Worm (Caenorhabditis elegans) whole organism, L2 larva: ENCODE results near the gene T05H4.11.

Source experiments
- C34F6.9 ChIP-seq: fragments of 150-350 bp; optimal IDR thresholded peaks from 2 replicates; lab custom pipeline; 2014; ENCODE audit warnings: missing biosample characterization, missing genetic modification characterization
- F13H6.1 ChIP-seq: sonication (generic microtip); optimal IDR thresholded peaks from 2 replicates; lab custom pipeline; 2016; ENCODE audit warnings: missing genetic modification characterization, missing compliant biosample characterization
- Y55F3AM.14 ChIP-seq: fragments of 200-800 bp; sonication (Bioruptor generic); optimal IDR thresholded peaks from 2 replicates; lab custom pipeline; 2018; ENCODE audit warnings: mild to moderate bottlenecking, missing genetic modification characterization, missing compliant biosample characterization
- ZK546.5 ChIP-seq: sonication (generic microtip); optimal IDR thresholded peaks from 2 replicates; lab custom pipeline; 2017; ENCODE audit warnings: missing biosample characterization, missing genetic modification characterization
- alr-1 ChIP-seq: fragments of 150-350 bp; optimal IDR thresholded peaks from 2 replicates; lab custom pipeline; 2014; ENCODE audit warnings: missing biosample characterization, missing genetic modification characterization
- aly-2 ChIP-seq: fragments of 150-350 bp; optimal IDR thresholded peaks from 2 replicates; lab custom pipeline; 2014; ENCODE audit warnings: missing biosample characterization, missing genetic modification characterization
- ama-1 ChIP-seq: fragments of 150-350 bp; optimal IDR thresholded peaks from 2 replicates; lab custom pipeline; 2018; ENCODE audit warnings: inconsistent platforms
- blmp-1 ChIP-seq: sonication (generic microtip); optimal IDR thresholded peaks from 2 replicates; lab custom pipeline; 2017; ENCODE audit warnings: missing genetic modification characterization, mild to moderate bottlenecking, missing compliant biosample characterization, antibody characterized with exemption, moderate library complexity; ENCODE audit not compliant: insufficient read depth
- ceh-16 ChIP-seq: fragments of 150-350 bp; optimal IDR thresholded peaks from 2 replicates; lab custom pipeline; 2014; ENCODE audit warnings: missing biosample characterization, missing genetic modification characterization
- crh-2 ChIP-seq: sonication (generic microtip); optimal IDR thresholded peaks from 2 replicates; lab custom pipeline; 2017; ENCODE audit warnings: missing biosample characterization, missing genetic modification characterization
- egl-27 ChIP-seq: sonication (generic microtip); optimal IDR thresholded peaks from 3 replicates; lab custom pipeline; 2017; ENCODE audit warnings: missing biosample characterization, missing genetic modification reagents, missing genetic modification characterization
- elt-1 ChIP-seq: fragments of 150-350 bp; optimal IDR thresholded peaks from 2 replicates; lab custom pipeline; 2014; ENCODE audit warnings: missing biosample characterization, missing genetic modification characterization
- fos-1 ChIP-seq: fragments of 150-350 bp; optimal IDR thresholded peaks from 2 replicates; lab custom pipeline; 2014; ENCODE audit warnings: missing biosample characterization, missing genetic modification characterization
- lin-11 ChIP-seq: fragments of 150-350 bp; sonication (generic microtip); optimal IDR thresholded peaks from 2 replicates; lab custom pipeline; 2014; ENCODE audit warnings: missing biosample characterization, missing genetic modification characterization, inconsistent platforms, mixed read lengths
- mab-5 ChIP-seq: fragments of 150-350 bp; optimal IDR thresholded peaks from 2 replicates; lab custom pipeline; 2014; ENCODE audit warnings: missing biosample characterization, missing genetic modification characterization
- mbf-1 ChIP-seq: sonication (generic microtip); optimal IDR thresholded peaks from 2 replicates; lab custom pipeline; 2017; ENCODE audit warnings: missing biosample characterization, missing genetic modification characterization
- nhr-10 ChIP-seq: sonication (generic microtip); optimal IDR thresholded peaks from 2 replicates; lab custom pipeline; 2017; ENCODE audit warnings: missing biosample characterization, missing genetic modification characterization
- nhr-11 ChIP-seq: fragments of 150-350 bp; optimal IDR thresholded peaks from 2 replicates; lab custom pipeline; 2014; ENCODE audit warnings: missing biosample characterization, missing genetic modification characterization
- nhr-129 ChIP-seq: fragments of 150-350 bp; optimal IDR thresholded peaks from 2 replicates; lab custom pipeline; 2014; ENCODE audit warnings: missing biosample characterization, missing genetic modification characterization
- nhr-23 ChIP-seq: fragments of 150-350 bp; optimal IDR thresholded peaks from 2 replicates; lab custom pipeline; 2014; ENCODE audit warnings: missing biosample characterization, missing genetic modification reagents, missing genetic modification characterization
- nhr-237 ChIP-seq: fragments of 150-350 bp; optimal IDR thresholded peaks from 2 replicates; lab custom pipeline; 2014; ENCODE audit warnings: missing biosample characterization, missing genetic modification characterization
- nhr-25 ChIP-seq: fragments of 150-350 bp; sonication (generic microtip); optimal IDR thresholded peaks from 3 replicates; lab custom pipeline; 2014; ENCODE audit warnings: missing biosample characterization, missing genetic modification characterization
- nhr-6 ChIP-seq: fragments of 150-350 bp; optimal IDR thresholded peaks from 2 replicates; lab custom pipeline; 2014; ENCODE audit warnings: missing biosample characterization, missing genetic modification characterization
- nhr-77 ChIP-seq: fragments of 150-350 bp; optimal IDR thresholded peaks from 2 replicates; lab custom pipeline; 2014; ENCODE audit warnings: missing biosample characterization, missing genetic modification characterization
- peb-1 ChIP-seq: fragments of 150-350 bp; optimal IDR thresholded peaks from 2 replicates; lab custom pipeline; 2014; ENCODE audit warnings: missing biosample characterization, missing genetic modification characterization
- sem-4 ChIP-seq: fragments of 150-350 bp; optimal IDR thresholded peaks from 2 replicates; lab custom pipeline; 2014; ENCODE audit warnings: missing biosample characterization, missing genetic modification reagents, missing genetic modification characterization
- sma-9 ChIP-seq, 2 experiments: fragments of 150-350 bp in 1 of 2; sonication (generic microtip) in 1 of 2; optimal IDR thresholded peaks; 2 replicates each; lab custom pipeline; 2014 to 2016; ENCODE audit warnings: missing genetic modification characterization in 2 of 2, mild to moderate bottlenecking in 1 of 2, missing biosample characterization in 1 of 2, missing compliant biosample characterization in 1 of 2, missing genetic modification reagents in 1 of 2, moderate library complexity in 1 of 2
- zag-1 ChIP-seq: fragments of 150-350 bp; optimal IDR thresholded peaks from 2 replicates; lab custom pipeline; 2014; ENCODE audit warnings: missing biosample characterization, missing genetic modification characterization
- ztf-4 ChIP-seq: fragments of 150-350 bp; optimal IDR thresholded peaks from 2 replicates; lab custom pipeline; 2014; ENCODE audit warnings: missing biosample characterization, missing genetic modification characterization

The T05H4.11 gene

ce11 chrV:6467676-6468075 is 41.6 kb upstream of the T05H4.11 start:
- TF ChIP-seq nhr-129 (tag; lab: Kevin White, UChicago) (peak; percentile 14), F13H6.1 (tag; lab: Kevin White, UChicago) (peak; percentile 2), nhr-6 (no peak), sma-9 (GFP tag; optimal IDR thresholded peaks at IDR 0.05; lab: Kevin White, UChicago) (peak; percentile 14), sma-9 (tag; optimal IDR thresholded peaks at IDR 0.05; lab: Kevin White, UChicago) (no peak)

DNA sequence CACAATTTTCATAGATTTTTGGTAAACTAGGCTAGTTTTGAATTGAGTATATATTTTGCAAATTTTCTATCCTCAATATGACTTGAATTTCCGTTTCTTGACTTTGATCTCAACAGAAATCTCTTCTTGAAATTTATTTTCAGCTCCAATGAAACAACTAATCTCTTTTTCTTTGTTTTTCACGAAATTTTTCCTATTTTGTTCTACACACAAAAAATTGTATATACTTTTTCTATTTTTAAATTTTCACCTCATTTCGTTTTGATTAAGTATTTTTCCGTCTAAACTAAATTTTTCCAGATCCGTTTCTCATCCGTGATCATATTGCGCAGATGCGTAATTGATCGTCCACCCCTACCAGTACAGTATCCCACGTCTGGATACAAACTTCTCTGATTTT is 38.7 kb upstream of the T05H4.11 start, which contains the start of gene unc-83:
Gene unc-83, plus strand, starts transcription at position 301 of the 400 bp plus-strand sequence.
- no peak for TF ChIP-seq Y55F3AM.14
- no peak for TF ChIP-seq nhr-23 (tag; lab: Kevin White, UChicago)
- TF ChIP-seq aly-2 (tag; lab: Kevin White, UChicago) = no peak
- no peak for TF ChIP-seq F13H6.1 (tag; lab: Kevin White, UChicago)
- TF ChIP-seq blmp-1 (tag; lab: Kevin White, UChicago) = no peak
- no peak for TF ChIP-seq alr-1 (tag; lab: Kevin White, UChicago)
- no peak for TF ChIP-seq peb-1 (tag; lab: Kevin White, UChicago)
- TF ChIP-seq ztf-4 (tag; lab: Kevin White, UChicago) = no peak
- no peak for TF ChIP-seq sma-9 (GFP tag; optimal IDR thresholded peaks at IDR 0.05; lab: Kevin White, UChicago)
- no peak for TF ChIP-seq sma-9 (tag; optimal IDR thresholded peaks at IDR 0.05; lab: Kevin White, UChicago)
- TF ChIP-seq nhr-77 = no peak
- TF ChIP-seq elt-1 (tag; lab: Kevin White, UChicago) = no peak
- TF ChIP-seq nhr-11 (tag; lab: Kevin White, UChicago) = no peak
- no peak for TF ChIP-seq fos-1 (tag; lab: Kevin White, UChicago)
- TF ChIP-seq mab-5 (tag; lab: Kevin White, UChicago) = no peak
- TF ChIP-seq, all 48 proteins: peak for 0

- no peak for TF ChIP-seq zag-1
- no peak for TF ChIP-seq blmp-1 (tag; lab: Kevin White, UChicago)
Measured at ce11 chrV:6464238-6464637, 38.2 kb upstream of the T05H4.11 start.

ce11 chrV:6462606-6463005 is 36.5 kb upstream of the T05H4.11 start:
- TF ChIP-seq sma-9 (GFP tag; optimal IDR thresholded peaks at IDR 0.05; lab: Kevin White, UChicago) (peak; percentile 36), sma-9 (tag; optimal IDR thresholded peaks at IDR 0.05; lab: Kevin White, UChicago) (no peak), crh-2 (tag; lab: Kevin White, UChicago) (peak; percentile 61), ama-1 (no peak), fos-1 (tag; lab: Kevin White, UChicago) (peak; percentile 23), nhr-129 (tag; lab: Kevin White, UChicago) (peak; percentile 15), zag-1 (no peak)

DNA sequence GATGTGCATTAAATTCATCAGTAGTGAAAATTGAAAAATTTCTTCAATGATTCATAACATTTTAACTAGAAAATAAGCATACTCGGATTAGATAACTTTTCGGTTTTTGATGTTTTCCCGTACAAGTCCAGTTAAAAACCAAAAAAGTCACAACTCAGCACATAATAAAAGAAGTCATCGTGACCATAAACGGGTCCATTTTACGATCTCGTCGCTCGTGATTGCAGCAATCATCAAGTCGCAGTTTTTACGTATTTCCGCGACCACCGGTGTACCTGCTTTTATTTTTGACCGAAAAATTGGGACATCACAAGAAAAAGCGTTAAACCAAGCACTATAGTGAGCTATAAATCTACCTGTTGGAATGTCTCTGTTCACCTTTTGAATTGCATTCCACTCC is 35.2 kb upstream of the T05H4.11 start:
- TF ChIP-seq mbf-1 (tag; lab: Kevin White, UChicago) = no peak
- no peak for TF ChIP-seq ZK546.5 (tag; lab: Kevin White, UChicago)
- no peak for TF ChIP-seq C34F6.9 (tag; lab: Kevin White, UChicago)
- TF ChIP-seq sem-4 (tag; lab: Kevin White, UChicago) = no peak
- TF ChIP-seq elt-1 (tag; lab: Kevin White, UChicago) = no peak
- TF ChIP-seq F13H6.1 (tag; lab: Kevin White, UChicago) = no peak
- TF ChIP-seq egl-27 (tag; lab: Kevin White, UChicago) = no peak
- TF ChIP-seq Y55F3AM.14 = no peak
- no peak for TF ChIP-seq nhr-77
- TF ChIP-seq lin-11 (tag; lab: Kevin White, UChicago) = no peak
- no peak for TF ChIP-seq zag-1
- TF ChIP-seq nhr-10 (tag; lab: Kevin White, UChicago) = no peak
- TF ChIP-seq nhr-237 = no peak
- no peak for TF ChIP-seq sma-9 (GFP tag; optimal IDR thresholded peaks at IDR 0.05; lab: Kevin White, UChicago)
- TF ChIP-seq sma-9 (tag; optimal IDR thresholded peaks at IDR 0.05; lab: Kevin White, UChicago) = no peak
- TF ChIP-seq nhr-25 (tag; lab: Kevin White, UChicago) = no peak

- TF ChIP-seq ceh-16 (tag; lab: Kevin White, UChicago) (peak; percentile 33), nhr-25 (tag; lab: Kevin White, UChicago) (no peak)
Measured at ce11 chrV:6458302-6458998, 32.4 kb upstream of the T05H4.11 start.
